Fruit fly (Drosophila melanogaster) whole organism, prepupa: ENCODE results near the gene raskol.

ENCODE experiments used
- Blimp-1 ChIP-seq: fragments of 200-800 bp; sonication (Bioruptor generic); optimal IDR thresholded peaks from 3 replicates; lab custom pipeline; 2017; ENCODE audit warnings: missing biosample characterization, missing genetic modification characterization, mild to moderate bottlenecking, moderate library complexity, missing genetic modification reagents
- CG10631 ChIP-seq: fragments of 200-800 bp; sonication (Bioruptor generic); optimal IDR thresholded peaks from 2 replicates; lab custom pipeline; 2016; ENCODE audit warnings: missing biosample characterization, missing genetic modification characterization
- CG10669 ChIP-seq: fragments of 200-800 bp; sonication (Bioruptor generic); optimal IDR thresholded peaks from 3 replicates; lab custom pipeline; 2018; ENCODE audit warnings: missing biosample characterization, mild to moderate bottlenecking, missing genetic modification characterization, moderate library complexity
- CG11294 ChIP-seq: fragments of 200-800 bp; sonication (Bioruptor generic); IDR thresholded peaks from 2 replicates; pipeline ENCODE4 v1.3.6; 2022; ENCODE audit warnings: missing biosample characterization, missing genetic modification characterization
- CG11762 ChIP-seq: fragments of 200-800 bp; sonication (Bioruptor generic); optimal IDR thresholded peaks from 3 replicates; lab custom pipeline; 2016; ENCODE audit warnings: missing biosample characterization, missing genetic modification characterization; ENCODE audit not compliant: insufficient read depth
- CG11902 ChIP-seq: fragments of 200-800 bp; sonication (Bioruptor generic); optimal IDR thresholded peaks from 3 replicates; lab custom pipeline; 2016; ENCODE audit warnings: missing biosample characterization, missing genetic modification characterization
- CG15336 ChIP-seq: fragments of 200-800 bp; sonication (Bioruptor generic); IDR thresholded peaks from 2 replicates; pipeline ENCODE4 v1.3.6; 2022; ENCODE audit warnings: missing biosample characterization, missing genetic modification characterization
- CG1621 ChIP-seq: fragments of 200-800 bp; sonication (Bioruptor generic); optimal IDR thresholded peaks from 3 replicates; lab custom pipeline; 2018; ENCODE audit warnings: missing biosample characterization, mild to moderate bottlenecking, missing genetic modification characterization
- CG3032 ChIP-seq: fragments of 200-800 bp; optimal IDR thresholded peaks from 2 replicates; lab custom pipeline; 2019; ENCODE audit warnings: missing biosample characterization, mild to moderate bottlenecking, missing genetic modification characterization, moderate library complexity
- CG31627 ChIP-seq: fragments of 200-800 bp; sonication (Bioruptor generic); optimal IDR thresholded peaks from 3 replicates; lab custom pipeline; 2016; ENCODE audit warnings: missing biosample characterization, missing genetic modification characterization
- CG32006 ChIP-seq: fragments of 200-800 bp; sonication (Bioruptor generic); optimal IDR thresholded peaks from 3 replicates; lab custom pipeline; 2017; ENCODE audit warnings: missing biosample characterization, mild to moderate bottlenecking, missing genetic modification characterization
- CG34406 ChIP-seq: fragments of 200-800 bp; sonication (Bioruptor generic); optimal IDR thresholded peaks from 3 replicates; lab custom pipeline; 2016; ENCODE audit warnings: missing biosample characterization, missing genetic modification characterization
- CG3919 ChIP-seq: fragments of 200-800 bp; sonication (Bioruptor generic); optimal IDR thresholded peaks from 3 replicates; lab custom pipeline; 2016; ENCODE audit warnings: missing biosample characterization, missing genetic modification characterization
- CG4318 ChIP-seq: fragments of 200-800 bp; sonication (Bioruptor generic); optimal IDR thresholded peaks from 3 replicates; lab custom pipeline; 2017; ENCODE audit warnings: missing biosample characterization, mild to moderate bottlenecking, missing genetic modification characterization
- CG6163 ChIP-seq: fragments of 200-800 bp; sonication (Bioruptor generic); IDR thresholded peaks from 3 replicates; pipeline ENCODE4 v1.3.6; 2022; ENCODE audit warnings: missing biosample characterization, missing genetic modification characterization
- CG6276 ChIP-seq: fragments of 200-800 bp; sonication (Bioruptor generic); optimal IDR thresholded peaks from 2 replicates; lab custom pipeline; 2017; ENCODE audit warnings: missing biosample characterization, mild to moderate bottlenecking, missing genetic modification characterization
- CG6808 ChIP-seq: fragments of 200-800 bp; sonication (Bioruptor generic); optimal IDR thresholded peaks from 3 replicates; lab custom pipeline; 2017; ENCODE audit warnings: missing biosample characterization, missing genetic modification characterization, mild to moderate bottlenecking, moderate library complexity, missing genetic modification reagents
- CG8119 ChIP-seq: fragments of 200-800 bp; sonication (Bioruptor generic); IDR thresholded peaks from 3 replicates; pipeline ENCODE4 v1.3.6; 2022; ENCODE audit warnings: missing biosample characterization, missing genetic modification characterization
- CG8319 ChIP-seq: fragments of 200-800 bp; sonication (Bioruptor generic); optimal IDR thresholded peaks from 3 replicates; lab custom pipeline; 2016; ENCODE audit warnings: missing biosample characterization, missing genetic modification characterization
- CG8632 ChIP-seq: fragments of 200-800 bp; sonication (Bioruptor generic); optimal IDR thresholded peaks from 3 replicates; lab custom pipeline; 2016; ENCODE audit warnings: missing biosample characterization, missing genetic modification characterization
- CG9139 ChIP-seq: fragments of 200-800 bp; sonication (Bioruptor generic); optimal IDR thresholded peaks from 3 replicates; lab custom pipeline; 2017; ENCODE audit warnings: missing biosample characterization, mild to moderate bottlenecking, missing genetic modification characterization
- Eip78C ChIP-seq: fragments of 200-800 bp; sonication (Bioruptor generic); peaks from one replicate; lab custom pipeline; 2016; ENCODE audit warnings: missing biosample characterization, missing genetic modification characterization
- Ets21C ChIP-seq: fragments of 200-800 bp; sonication (Bioruptor generic); optimal IDR thresholded peaks from 3 replicates; lab custom pipeline; 2016; ENCODE audit warnings: missing biosample characterization, missing genetic modification characterization
- Ets96B ChIP-seq: fragments of 200-800 bp; optimal IDR thresholded peaks from 2 replicates; lab custom pipeline; 2019; ENCODE audit warnings: missing biosample characterization, mild to moderate bottlenecking, missing genetic modification characterization, moderate library complexity
- Gug ChIP-seq: fragments of 200-800 bp; sonication (Bioruptor generic); IDR thresholded peaks from 2 replicates; pipeline ENCODE4 v1.3.6; 2022; ENCODE audit warnings: missing biosample characterization, missing genetic modification characterization
- Hr38 ChIP-seq: sonication (Bioruptor generic); optimal IDR thresholded peaks from 2 replicates; lab custom pipeline; 2016; ENCODE audit warnings: missing biosample characterization, missing genetic modification characterization
- Hr4 ChIP-seq: fragments of 200-800 bp; sonication (Bioruptor generic); optimal IDR thresholded peaks from 3 replicates; lab custom pipeline; 2016; ENCODE audit warnings: missing biosample characterization, missing genetic modification characterization
- Lpt ChIP-seq: fragments of 200-800 bp; sonication (Bioruptor generic); optimal IDR thresholded peaks from 3 replicates; lab custom pipeline; 2016; ENCODE audit warnings: missing biosample characterization, missing genetic modification characterization
- Met ChIP-seq: fragments of 200-800 bp; sonication (Bioruptor generic); optimal IDR thresholded peaks from 3 replicates; lab custom pipeline; 2016; ENCODE audit warnings: missing biosample characterization, missing genetic modification characterization
- OdsH ChIP-seq: fragments of 200-800 bp; sonication (Bioruptor generic); optimal IDR thresholded peaks from 3 replicates; lab custom pipeline; 2016; ENCODE audit warnings: missing biosample characterization, missing genetic modification characterization
- Sox102F ChIP-seq: fragments of 200-800 bp; sonication (Bioruptor generic); optimal IDR thresholded peaks from 2 replicates; lab custom pipeline; 2016; ENCODE audit warnings: missing biosample characterization, mild to moderate bottlenecking, missing genetic modification characterization
- Sox15 ChIP-seq: fragments of 200-800 bp; sonication (Bioruptor generic); optimal IDR thresholded peaks from 3 replicates; lab custom pipeline; 2016; ENCODE audit warnings: missing biosample characterization, missing genetic modification characterization
- achi ChIP-seq: fragments of 200-800 bp; sonication (Bioruptor generic); optimal IDR thresholded peaks from 3 replicates; lab custom pipeline; 2016; ENCODE audit warnings: missing biosample characterization, missing genetic modification characterization
- acj6 ChIP-seq: fragments of 200-800 bp; sonication (Bioruptor generic); optimal IDR thresholded peaks from 3 replicates; lab custom pipeline; 2016; ENCODE audit warnings: missing biosample characterization, missing genetic modification characterization
- cyc ChIP-seq: fragments of 200-800 bp; sonication (Bioruptor generic); optimal IDR thresholded peaks from 3 replicates; lab custom pipeline; 2016; ENCODE audit warnings: missing biosample characterization, missing genetic modification characterization
- dsx ChIP-seq: fragments of 200-800 bp; optimal IDR thresholded peaks from 3 replicates; lab custom pipeline; 2019; ENCODE audit warnings: missing biosample characterization, mild to moderate bottlenecking, missing genetic modification characterization, moderate library complexity; ENCODE audit not compliant: poor library complexity, severe bottlenecking
- eg ChIP-seq: fragments of 200-800 bp; sonication (Bioruptor generic); IDR thresholded peaks from 3 replicates; pipeline ENCODE4 v1.3.6; 2022; ENCODE audit warnings: missing biosample characterization, missing genetic modification characterization
- fd59A ChIP-seq: fragments of 200-800 bp; sonication (Bioruptor generic); optimal IDR thresholded peaks from 2 replicates; lab custom pipeline; 2017; ENCODE audit warnings: missing biosample characterization, mild to moderate bottlenecking, missing genetic modification characterization, missing genetic modification reagents
- fd85E ChIP-seq: fragments of 200-800 bp; sonication (Bioruptor generic); optimal IDR thresholded peaks from 3 replicates; lab custom pipeline; 2016; ENCODE audit warnings: missing biosample characterization, missing genetic modification characterization
- fkh ChIP-seq: fragments of 200-800 bp; sonication (Bioruptor generic); optimal IDR thresholded peaks from 3 replicates; lab custom pipeline; 2017; ENCODE audit warnings: missing biosample characterization, mild to moderate bottlenecking, missing genetic modification characterization, moderate library complexity
- lz ChIP-seq: fragments of 200-800 bp; sonication (Bioruptor generic); optimal IDR thresholded peaks from 3 replicates; lab custom pipeline; 2016; ENCODE audit warnings: missing biosample characterization, missing genetic modification characterization
- net ChIP-seq: fragments of 200-800 bp; sonication (Bioruptor generic); optimal IDR thresholded peaks from 3 replicates; lab custom pipeline; 2016; ENCODE audit warnings: missing biosample characterization, missing genetic modification characterization
- pdm3 ChIP-seq: fragments of 200-800 bp; sonication (Bioruptor generic); optimal IDR thresholded peaks from 3 replicates; lab custom pipeline; 2016; ENCODE audit warnings: missing biosample characterization, missing genetic modification characterization
- salr ChIP-seq, 2 experiments: fragments of 200-800 bp; sonication (Bioruptor generic); optimal IDR thresholded peaks; 3 replicates each; lab custom pipeline; 2016 to 2018; ENCODE audit warnings: missing biosample characterization in 2 of 2, missing genetic modification characterization in 2 of 2, mild to moderate bottlenecking in 1 of 2
- spab ChIP-seq: fragments of 200-800 bp; sonication (Bioruptor generic); optimal IDR thresholded peaks from 2 replicates; lab custom pipeline; 2017; ENCODE audit warnings: missing biosample characterization, mild to moderate bottlenecking, missing genetic modification characterization, missing genetic modification reagents
- svp ChIP-seq: fragments of 200-800 bp; sonication (Bioruptor generic); peaks from one replicate; lab custom pipeline; 2016; ENCODE audit warnings: missing biosample characterization, missing genetic modification characterization
- topi ChIP-seq: fragments of 200-800 bp; sonication (Bioruptor generic); optimal IDR thresholded peaks from 3 replicates; lab custom pipeline; 2016; ENCODE audit warnings: missing biosample characterization, missing genetic modification characterization

The raskol gene

DNA sequence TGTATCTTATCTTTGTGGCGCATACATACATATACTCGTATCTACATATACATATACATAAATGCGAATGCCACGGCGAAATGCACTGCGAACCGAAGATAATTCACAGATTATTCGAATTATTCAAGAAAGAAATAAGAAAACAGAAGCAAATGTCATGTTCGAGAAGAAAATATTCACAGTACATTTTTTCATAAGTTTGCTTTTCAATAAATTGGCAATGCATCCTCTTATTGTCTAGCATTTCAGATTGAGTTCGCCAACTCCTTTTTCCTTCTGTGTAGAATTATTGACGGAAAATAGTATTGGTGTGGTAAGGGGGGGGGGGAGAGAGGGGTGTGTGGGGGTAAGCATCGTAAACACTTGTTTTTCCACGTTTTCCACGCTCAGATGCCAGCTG lies 8.5 kb downstream of the raskol start (continued):
- TF ChIP-seq achi (peak; percentile 24), Sox15 (GFP tag; lab: Kevin White, UChicago) (no peak), CG6276 (no peak), fkh (GFP tag; lab: Kevin White, UChicago) (no peak), Ets21C (GFP tag; lab: Kevin White, UChicago) (no peak), CG11294 (GFP tag; lab: Robert Waterston, UW) (no peak), CG31627 (GFP tag; lab: Kevin White, UChicago) (no peak), CG1621 (tag; lab: Kevin White, UChicago) (no peak), CG6808 (GFP tag; lab: Kevin White, UChicago) (no peak), Ets96B (tag; lab: Kevin White, UChicago) (no peak), cyc (GFP tag; lab: Kevin White, UChicago) (no peak), OdsH (peak; percentile 18), Hr4 (GFP tag; lab: Kevin White, UChicago) (peak; percentile 36), CG11902 (GFP tag; lab: Kevin White, UChicago) (no peak), CG11762 (no peak), CG8632 (GFP tag; lab: Kevin White, UChicago) (no peak), net (no peak), Hr38 (no peak), Eip78C (GFP tag; lab: Kevin White, UChicago) (peak; percentile 39), CG8119 (0 out of 3 replicates have a peak, but pooled peaks have one; percentile 28), CG34406 (GFP tag; lab: Kevin White, UChicago) (no peak), svp (GFP tag; lab: Kevin White, UChicago) (peak; percentile 73), Lpt (GFP tag; lab: Kevin White, UChicago) (no peak), CG4318 (no peak), CG15336 (GFP tag; lab: Robert Waterston, UW) (no peak), CG6163 (GFP tag; lab: Robert Waterston, UW) (no peak), topi (no peak), pdm3 (peak; percentile 22)

- TF ChIP-seq CG32006 (peak; percentile 68), acj6 (no peak), net (no peak), CG3032 (tag; lab: Kevin White, UChicago) (peak; percentile 3), CG10669 (GFP tag; lab: Kevin White, UChicago) (no peak), lz (GFP tag; lab: Kevin White, UChicago) (no peak), Sox102F (GFP tag; lab: Kevin White, UChicago) (no peak), Blimp-1 (no peak), fd59A (GFP tag; lab: Kevin White, UChicago) (no peak), Met (GFP tag; lab: Kevin White, UChicago) (no peak), CG9139 (GFP tag; lab: Kevin White, UChicago) (no peak), CG8319 (GFP tag; lab: Kevin White, UChicago) (no peak), CG11762 (no peak), Ets96B (tag; lab: Kevin White, UChicago) (peak; percentile 18), eg (GFP tag; lab: Robert Waterston, UW) (no peak), Sox15 (GFP tag; lab: Kevin White, UChicago) (no peak), CG6163 (GFP tag; lab: Robert Waterston, UW) (no peak), CG3919 (no peak), Eip78C (GFP tag; lab: Kevin White, UChicago) (no peak), Lpt (GFP tag; lab: Kevin White, UChicago) (peak; percentile 4), CG11294 (GFP tag; lab: Robert Waterston, UW) (no peak), CG1621 (tag; lab: Kevin White, UChicago) (no peak), spab (no peak), CG6808 (GFP tag; lab: Kevin White, UChicago) (no peak), CG10631 (GFP tag; lab: Kevin White, UChicago) (peak; percentile 33), CG8119 (peak; percentile 56; the same call in 1 of the 3 replicates), salr (GFP tag; optimal IDR thresholded peaks at IDR 0.05; lab: Kevin White, UChicago) (peak in 1 of 2 experiments; percentile 35), CG34406 (GFP tag; lab: Kevin White, UChicago) (no peak), CG15336 (GFP tag; lab: Robert Waterston, UW) (peak; percentile 29; the same call in 1 of the 2 replicates), Hr4 (GFP tag; lab: Kevin White, UChicago) (peak; percentile 52), fd85E (no peak), CG6276 (peak; percentile 58), OdsH (no peak), Hr38 (no peak), dsx (GFP tag; lab: Kevin White, UChicago) (no peak), Gug (GFP tag; lab: Robert Waterston, UW) (0 out of 2 replicates have a peak, but pooled peaks have one; percentile 19)
Measured at dm6 chrX:17718927-17719691, 9.2 kb downstream of the raskol start.
